Worm (Caenorhabditis elegans): Measurements from ENCODE around the gene F54C4.4.

Gene F54C4.4

ce11 chrIII:87183-87582 lies at the start of gene F54C4.4, which contains the start of gene mrpl-40:
F54C4.4 (minus strand) TSS chrIII:87381.
mrpl-40 (plus strand) TSS chrIII:87559.
- no peak for TF ChIP-seq gei-17 (GFP tag; optimal IDR thresholded peaks at IDR 0.05)
- no peak for TF ChIP-seq C17E4.6 (GFP tag; IDR thresholded peaks at IDR 0.05)
- peak; percentile 33; the same call in 1 of the 2 replicates for TF ChIP-seq egrh-3 (GFP tag; IDR thresholded peaks at IDR 0.05)
- no peak for TF ChIP-seq nhr-27 (tag; optimal IDR thresholded peaks at IDR 0.05)
- TF ChIP-seq xnd-1 (tag; optimal IDR thresholded peaks at IDR 0.05), result no peak
- peak; percentile 97 for TF ChIP-seq attf-3 (GFP tag; conservative IDR thresholded peaks at IDR 0.05)
- no peak for TF ChIP-seq egl-44 (GFP tag; IDR thresholded peaks at IDR 0.05)
- no peak for TF ChIP-seq madf-3 (GFP tag; IDR thresholded peaks at IDR 0.05)
- TF ChIP-seq nfyb-1 (GFP tag; IDR thresholded peaks at IDR 0.05), result no peak
- no peak for TF ChIP-seq sea-2 (GFP tag; IDR thresholded peaks at IDR 0.05)
- no peak for TF ChIP-seq cebp-1 (GFP tag; IDR thresholded peaks at IDR 0.05)
- TF ChIP-seq cebp-1 (tag; optimal IDR thresholded peaks at IDR 0.05), result peak; percentile 30
- TF ChIP-seq aptf-3 (GFP tag; IDR thresholded peaks at IDR 0.05), result no peak
- no peak for TF ChIP-seq ceh-100 (GFP tag; IDR thresholded peaks at IDR 0.05)
- no peak for TF ChIP-seq ceh-58 (GFP tag; IDR thresholded peaks at IDR 0.05)
- TF ChIP-seq cebp-2 (GFP tag; IDR thresholded peaks at IDR 0.05), result no peak
- TF ChIP-seq tbp1 (GFP tag; optimal IDR thresholded peaks at IDR 0.05), result peak; percentile 35
- peak; percentile 28 for TF ChIP-seq lin-40 (tag; optimal IDR thresholded peaks at IDR 0.05)
- TF ChIP-seq hmg-1.2 (GFP tag; IDR thresholded peaks at IDR 0.05), result peak; percentile 94
- TF ChIP-seq snpc-3.4 (tag; optimal IDR thresholded peaks at IDR 0.05), result peak; percentile 38
- TF ChIP-seq F33H1.4 (GFP tag; IDR thresholded peaks at IDR 0.05), result peak; percentile 59; the same call in 1 of the 2 replicates
- TF ChIP-seq Y56A3A.18 (GFP tag; IDR thresholded peaks at IDR 0.05), result no peak
- TF ChIP-seq dpff-1 (tag; optimal IDR thresholded peaks at IDR 0.05), result no peak
- no peak for TF ChIP-seq ccch-3 (GFP tag; optimal IDR thresholded peaks at IDR 0.05)
- TF ChIP-seq lin-54 (GFP tag; optimal IDR thresholded peaks at IDR 0.05), result peak; percentile 12
- TF ChIP-seq F55B11.4 (tag; optimal IDR thresholded peaks at IDR 0.05; ENCODE audit: borderline replicate concordance, insufficient read depth), result no peak
- TF ChIP-seq dox-1 (GFP tag; IDR thresholded peaks at IDR 0.05), result no peak
- TF ChIP-seq lsl-1 (GFP tag; optimal IDR thresholded peaks at IDR 0.05), result peak; percentile 11
- TF ChIP-seq nhr-120 (GFP tag; IDR thresholded peaks at IDR 0.05), result no peak
- TF ChIP-seq ztf-18 (tag; optimal IDR thresholded peaks at IDR 0.05), result no peak
- peak; percentile 5; the same call in 1 of the 2 replicates for TF ChIP-seq madf-6 (GFP tag; IDR thresholded peaks at IDR 0.05)
- TF ChIP-seq tbx-9 (tag; optimal IDR thresholded peaks at IDR 0.05; ENCODE audit: borderline replicate concordance), result no peak
- peak; percentile 13 for TF ChIP-seq attf-5 (GFP tag; optimal IDR thresholded peaks at IDR 0.05)
- TF ChIP-seq pbrm-1 (GFP tag; IDR thresholded peaks at IDR 0.05), result 0 out of 2 replicates have a peak, but pooled peaks have one; percentile 45
- no peak for TF ChIP-seq ceh-91 (GFP tag; IDR thresholded peaks at IDR 0.05)
- TF ChIP-seq D2030.7 (GFP tag; IDR thresholded peaks at IDR 0.05), result 0 out of 2 replicates have a peak, but pooled peaks have one; percentile 23
- no peak for TF ChIP-seq lin-35 (GFP tag; optimal IDR thresholded peaks at IDR 0.05)
- TF ChIP-seq tlf-1 (GFP tag; optimal IDR thresholded peaks at IDR 0.05), result no peak
- TF ChIP-seq mcd-1 (GFP tag; IDR thresholded peaks at IDR 0.05), result peak; percentile 47

ce11 chrIII:134194-134593 lies 47.0 kb upstream of the F54C4.4 start, which contains the start of gene pals-25:
pals-25 (plus strand) TSS chrIII:134494.
- TF ChIP-seq Y56A3A.18 (GFP tag; IDR thresholded peaks at IDR 0.05), result no peak
- no peak for TF ChIP-seq atf-7 (tag; optimal IDR thresholded peaks at IDR 0.05)
